Fruit fly (Drosophila melanogaster): ENCODE results near the gene Dip-C.

Dip-C gene

dm6 chr3R:12408160-12408559 lies 5.4 kb downstream of the Dip-C start, which contains the start of gene CG5196 (continued):
- TF ChIP-seq lola (GFP tag; optimal IDR thresholded peaks at IDR 0.05) (no peak), sug (tag; optimal IDR thresholded peaks at IDR 0.05) (peak; percentile 51), az2 (GFP tag; optimal IDR thresholded peaks at IDR 0.05) (no peak), CG10147 (GFP tag; optimal IDR thresholded peaks at IDR 0.05) (peak; percentile 13), ase (GFP tag; IDR thresholded peaks at IDR 0.05) (no peak), Drgx (GFP tag; IDR thresholded peaks at IDR 0.05) (no peak), CoRest (tag; optimal IDR thresholded peaks at IDR 0.05) (peak; percentile 5), Sry-δ (GFP tag; optimal IDR thresholded peaks at IDR 0.05) (peak; percentile 56), MESR4 (GFP tag; optimal IDR thresholded peaks at IDR 0.05) (peak; percentile 85), h (optimal IDR thresholded peaks at IDR 0.05) (no peak), CG18011 (GFP tag; optimal IDR thresholded peaks at IDR 0.05) (no peak), CG11456 (GFP tag; IDR thresholded peaks at IDR 0.05) (no peak), CG4854 (GFP tag; optimal IDR thresholded peaks at IDR 0.05) (no peak), CG2129 (GFP tag; IDR thresholded peaks at IDR 0.05; ENCODE audit: partially characterized antibody) (no peak), CG33213 (GFP tag; optimal IDR thresholded peaks at IDR 0.05) (no peak), Fer1 (GFP tag; optimal IDR thresholded peaks at IDR 0.05) (peak; percentile 38), CG42726 (GFP tag; IDR thresholded peaks at IDR 0.05; ENCODE audit: partially characterized antibody) (no peak), CG6791 (GFP tag; IDR thresholded peaks at IDR 0.05; ENCODE audit: partially characterized antibody) (peak; percentile 79), CG6765 (GFP tag; optimal IDR thresholded peaks at IDR 0.05) (no peak), E2f2 (GFP tag; IDR thresholded peaks at IDR 0.05) (peak; percentile 87), bcd (GFP tag; optimal IDR thresholded peaks at IDR 0.05) (no peak), CrebB (tag; optimal IDR thresholded peaks at IDR 0.05) (no peak), emc (GFP tag; optimal IDR thresholded peaks at IDR 0.05) (no peak), CG6683 (GFP tag; optimal IDR thresholded peaks at IDR 0.05) (no peak), fd64A (GFP tag; optimal IDR thresholded peaks at IDR 0.05) (no peak), pzg (GFP tag; optimal IDR thresholded peaks at IDR 0.05) (peak; percentile 86), HLHmδ (GFP tag; optimal IDR thresholded peaks at IDR 0.05) (peak; percentile 49), HmgZ (tag; optimal IDR thresholded peaks at IDR 0.05) (peak; percentile 81), NFAT (GFP tag; IDR thresholded peaks at IDR 0.05) (no peak), dmrt11E (tag; optimal IDR thresholded peaks at IDR 0.05) (no peak), D19B (GFP tag; optimal IDR thresholded peaks at IDR 0.05) (no peak), CG8924 (tag; optimal IDR thresholded peaks at IDR 0.05) (peak; percentile 17), CG3065 (GFP tag; optimal IDR thresholded peaks at IDR 0.05) (no peak), CG7372 (GFP tag; IDR thresholded peaks at IDR 0.05) (no peak), CG5953 (GFP tag; IDR thresholded peaks at IDR 0.05) (no peak), Ravus (GFP tag; IDR thresholded peaks at IDR 0.05) (no peak), CG15479 (GFP tag; optimal IDR thresholded peaks at IDR 0.05) (no peak), CG14965 (GFP tag; optimal IDR thresholded peaks at IDR 0.05; ENCODE audit: borderline replicate concordance) (no peak), seq (GFP tag; IDR thresholded peaks at IDR 0.05) (no peak), Atf6 (GFP tag; IDR thresholded peaks at IDR 0.05) (no peak), chm (GFP tag; IDR thresholded peaks at IDR 0.05) (peak; percentile 43; the same call in 1 of the 2 replicates), CG2712 (tag; optimal IDR thresholded peaks at IDR 0.05) (peak; percentile 48), mld (GFP tag; IDR thresholded peaks at IDR 0.05; ENCODE audit: partially characterized antibody) (peak; percentile 58; the same call in 2 of the 3 replicates), Hmx (GFP tag; optimal IDR thresholded peaks at IDR 0.05) (no peak), Nf-YA (GFP tag; IDR thresholded peaks at IDR 0.05) (no peak), CG3281 (GFP tag; optimal IDR thresholded peaks at IDR 0.05) (no peak), CG30403 (GFP tag; optimal IDR thresholded peaks at IDR 0.05) (no peak), CG9437 (GFP tag; optimal IDR thresholded peaks at IDR 0.05) (no peak), hbn (GFP tag; IDR thresholded peaks at IDR 0.05; ENCODE audit: partially characterized antibody) (peak; percentile 17; the same call in 1 of the 2 replicates), CG3995 (GFP tag; optimal IDR thresholded peaks at IDR 0.05) (peak; percentile 78), Sox100B (GFP tag; optimal IDR thresholded peaks at IDR 0.05) (no peak)
